Fruit fly (Drosophila melanogaster) whole organism, embryonic: Measurements from ENCODE around the gene CG10602.

Experiments used
- Abd-B ChIP-seq: fragments of 200-800 bp; sonication (Bioruptor generic); optimal IDR thresholded peaks from 2 replicates; lab custom pipeline; 2018; ENCODE audit warnings: missing biosample characterization, mild to moderate bottlenecking, missing genetic modification characterization, moderate library complexity
- Antp ChIP-seq: fragments of 200-800 bp; sonication (Bioruptor generic); optimal IDR thresholded peaks from 3 replicates; lab custom pipeline; 2016; ENCODE audit warnings: missing biosample characterization, missing genetic modification characterization
- B-H2 ChIP-seq: fragments of 200-800 bp; sonication (Bioruptor generic); optimal IDR thresholded peaks from 2 replicates; lab custom pipeline; 2018; ENCODE audit warnings: missing biosample characterization, mild to moderate bottlenecking, missing genetic modification characterization
- BtbVII ChIP-seq: fragments of 200-800 bp; sonication (Bioruptor generic); optimal IDR thresholded peaks from 3 replicates; lab custom pipeline; 2017; ENCODE audit warnings: missing biosample characterization, mild to moderate bottlenecking, missing genetic modification characterization
- Bteb2 ChIP-seq: fragments of 200-800 bp; sonication (Bioruptor generic); optimal IDR thresholded peaks from 2 replicates; lab custom pipeline; 2016; ENCODE audit warnings: missing biosample characterization, missing genetic modification characterization
- CG10959 ChIP-seq: fragments of 200-800 bp; sonication (Bioruptor generic); IDR thresholded peaks from 2 replicates; pipeline ENCODE4 v1.3.6; 2022; ENCODE audit warnings: missing biosample characterization, missing genetic modification characterization
- CG11085 ChIP-seq: fragments of 200-800 bp; sonication (Bioruptor generic); IDR thresholded peaks from 2 replicates; pipeline ENCODE4 v1.3.6; 2022; ENCODE audit warnings: missing biosample characterization, missing genetic modification characterization
- CG11247 ChIP-seq: fragments of 200-800 bp; sonication (Bioruptor generic); IDR thresholded peaks from 2 replicates; pipeline ENCODE4 v1.3.6; 2022; ENCODE audit warnings: missing biosample characterization, missing genetic modification characterization
- CG11695 ChIP-seq: fragments of 200-800 bp; sonication (Bioruptor generic); IDR thresholded peaks from 3 replicates; pipeline ENCODE4 v1.3.6; 2022; ENCODE audit warnings: missing biosample characterization, missing genetic modification characterization
- CG11723 ChIP-seq: fragments of 200-800 bp; sonication (Bioruptor generic); optimal IDR thresholded peaks from 2 replicates; lab custom pipeline; 2017; ENCODE audit warnings: missing biosample characterization, mild to moderate bottlenecking, missing genetic modification characterization
- CG12299 ChIP-seq: fragments of 200-800 bp; sonication (Bioruptor generic); optimal IDR thresholded peaks from 2 replicates; lab custom pipeline; 2018; ENCODE audit warnings: missing biosample characterization, mild to moderate bottlenecking, missing genetic modification characterization
- CG12744 ChIP-seq: fragments of 200-800 bp; sonication (Bioruptor generic); optimal IDR thresholded peaks from 2 replicates; lab custom pipeline; 2016; ENCODE audit warnings: missing biosample characterization, missing genetic modification characterization
- CG12769 ChIP-seq: fragments of 200-800 bp; sonication (Bioruptor generic); optimal IDR thresholded peaks from 2 replicates; lab custom pipeline; 2019; ENCODE audit warnings: missing biosample characterization, mild to moderate bottlenecking, missing genetic modification characterization, moderate library complexity
- CG17328 ChIP-seq: fragments of 200-800 bp; sonication (Bioruptor generic); IDR thresholded peaks from 2 replicates; pipeline ENCODE4 v1.3.6; 2022; ENCODE audit warnings: missing biosample characterization, missing genetic modification characterization
- CG18619 ChIP-seq: fragments of 200-800 bp; sonication (Bioruptor generic); optimal IDR thresholded peaks from 3 replicates; lab custom pipeline; 2017; ENCODE audit warnings: missing biosample characterization, mild to moderate bottlenecking, missing genetic modification characterization
- CG2199 ChIP-seq: fragments of 200-800 bp; sonication (Bioruptor generic); IDR thresholded peaks from 3 replicates; pipeline ENCODE4 v1.3.6; 2022; ENCODE audit warnings: missing biosample characterization, missing genetic modification characterization
- CG2202 ChIP-seq: fragments of 200-800 bp; sonication (Bioruptor generic); optimal IDR thresholded peaks from 2 replicates; lab custom pipeline; 2018; ENCODE audit warnings: missing biosample characterization, mild to moderate bottlenecking, missing genetic modification characterization
- CG30403 ChIP-seq: fragments of 200-800 bp; sonication (Bioruptor generic); optimal IDR thresholded peaks from 3 replicates; lab custom pipeline; 2016; ENCODE audit warnings: missing biosample characterization, missing genetic modification characterization
- CG32532 ChIP-seq: fragments of 200-800 bp; sonication (Bioruptor generic); IDR thresholded peaks from 2 replicates; pipeline ENCODE4 v1.3.6; 2022; ENCODE audit warnings: missing biosample characterization, missing genetic modification characterization
- CG33213 ChIP-seq: fragments of 200-800 bp; sonication (Bioruptor generic); optimal IDR thresholded peaks from 3 replicates; lab custom pipeline; 2016; ENCODE audit warnings: missing biosample characterization, missing genetic modification characterization
- CG42726 ChIP-seq: fragments of 200-800 bp; sonication (Bioruptor generic); IDR thresholded peaks from 2 replicates; pipeline ENCODE4 v1.3.6; 2022; ENCODE audit warnings: missing biosample characterization, missing genetic modification characterization; ENCODE audit not compliant: partially characterized antibody
- CG6175 ChIP-seq: fragments of 200-800 bp; sonication (Bioruptor generic); IDR thresholded peaks from 3 replicates; pipeline ENCODE4 v1.3.6; 2022; ENCODE audit warnings: missing biosample characterization, missing genetic modification characterization
- CG7556 ChIP-seq: fragments of 200-800 bp; sonication (Bioruptor generic); optimal IDR thresholded peaks from 2 replicates; lab custom pipeline; 2017; ENCODE audit warnings: missing biosample characterization, mild to moderate bottlenecking, missing genetic modification characterization
- CG7839 ChIP-seq: fragments of 200-800 bp; sonication (Bioruptor generic); optimal IDR thresholded peaks from 3 replicates; lab custom pipeline; 2018; ENCODE audit warnings: missing biosample characterization, mild to moderate bottlenecking, missing genetic modification characterization, moderate library complexity
- CG8089 ChIP-seq: fragments of 200-800 bp; sonication (Bioruptor generic); optimal IDR thresholded peaks from 3 replicates; lab custom pipeline; 2016; ENCODE audit warnings: missing biosample characterization, missing genetic modification characterization
- CG8290 ChIP-seq, 3 experiments: fragments of 200-800 bp; sonication (Bioruptor generic); optimal IDR thresholded peaks; 2 replicates each; lab custom pipeline; 2016 to 2019; ENCODE audit warnings: missing biosample characterization in 3 of 3, missing genetic modification characterization in 3 of 3, mild to moderate bottlenecking in 2 of 3, moderate library complexity in 1 of 3
- CG8478 ChIP-seq: fragments of >200 bp; optimal IDR thresholded peaks from 2 replicates; lab custom pipeline; 2018
- CHES-1-like ChIP-seq: fragments of 200-800 bp; sonication (Bioruptor generic); optimal IDR thresholded peaks from 2 replicates; lab custom pipeline; 2016; ENCODE audit warnings: missing biosample characterization, missing genetic modification characterization
- CkIIα-i1 ChIP-seq: fragments of 200-800 bp; sonication (Bioruptor generic); IDR thresholded peaks from 2 replicates; pipeline ENCODE4 v1.3.6; 2022; ENCODE audit warnings: missing biosample characterization, missing genetic modification characterization
- D ChIP-seq, 2 experiments: fragments of 200-800 bp in 1 of 2; fragments of >200 bp in 1 of 2; sonication (Bioruptor generic) in 1 of 2; optimal IDR thresholded peaks; 2 replicates in 1 of 2; 3 replicates in 1 of 2; lab custom pipeline; 2017; ENCODE audit warnings: mild to moderate bottlenecking in 1 of 2, missing biosample characterization in 1 of 2, missing genetic modification characterization in 1 of 2, missing genetic modification reagents in 1 of 2
- Doc3 ChIP-seq: fragments of 200-800 bp; sonication (Bioruptor generic); IDR thresholded peaks from 3 replicates; pipeline ENCODE4 v1.3.6; 2022; ENCODE audit warnings: missing biosample characterization, missing genetic modification characterization; ENCODE audit not compliant: partially characterized antibody
- Max ChIP-seq: fragments of 200-800 bp; sonication (Bioruptor generic); optimal IDR thresholded peaks from 2 replicates; lab custom pipeline; 2016; ENCODE audit warnings: missing biosample characterization, mild to moderate bottlenecking, missing genetic modification characterization
- NK7.1 ChIP-seq: fragments of 200-800 bp; sonication (Bioruptor generic); optimal IDR thresholded peaks from 3 replicates; lab custom pipeline; 2016; ENCODE audit warnings: missing biosample characterization, missing genetic modification characterization
- Nf-YB ChIP-seq: fragments of 200-800 bp; sonication (Bioruptor generic); optimal IDR thresholded peaks from 3 replicates; lab custom pipeline; 2019; ENCODE audit warnings: missing biosample characterization, mild to moderate bottlenecking, missing genetic modification characterization, moderate library complexity
- Sry-β ChIP-seq: fragments of 200-800 bp; sonication (Bioruptor generic); optimal IDR thresholded peaks from 2 replicates; lab custom pipeline; 2018; ENCODE audit warnings: missing biosample characterization, mild to moderate bottlenecking, missing genetic modification characterization, moderate library complexity
- Xrp1 ChIP-seq: fragments of 200-800 bp; sonication (Bioruptor generic); IDR thresholded peaks from 2 replicates; pipeline ENCODE4 v1.3.6; 2022; ENCODE audit warnings: missing biosample characterization, missing genetic modification characterization
- ab ChIP-seq: fragments of 200-800 bp; sonication (Bioruptor generic); optimal IDR thresholded peaks from 2 replicates; lab custom pipeline; 2016; ENCODE audit warnings: missing biosample characterization, missing genetic modification characterization
- chm ChIP-seq: fragments of 200-800 bp; sonication (Bioruptor generic); IDR thresholded peaks from 2 replicates; pipeline ENCODE4 v1.3.6; 2022; ENCODE audit warnings: missing biosample characterization, missing genetic modification characterization
- crol ChIP-seq: fragments of 200-800 bp; sonication (Bioruptor generic); IDR thresholded peaks from 2 replicates; pipeline ENCODE4 v1.3.6; 2022; ENCODE audit warnings: missing biosample characterization, missing genetic modification characterization
- gsb-n ChIP-seq: fragments of 200-800 bp; sonication (Bioruptor generic); optimal IDR thresholded peaks from 3 replicates; lab custom pipeline; 2018; ENCODE audit warnings: missing biosample characterization, mild to moderate bottlenecking, missing genetic modification characterization
- kay ChIP-seq: fragments of 200-800 bp; sonication (Bioruptor generic); optimal IDR thresholded peaks from 2 replicates; lab custom pipeline; 2016; ENCODE audit warnings: missing biosample characterization, missing genetic modification characterization
- kni ChIP-seq: fragments of 200-800 bp; sonication (Bioruptor generic); optimal IDR thresholded peaks from 3 replicates; lab custom pipeline; 2017; ENCODE audit warnings: mild to moderate bottlenecking, missing biosample characterization, missing genetic modification reagents, missing genetic modification characterization
- schlank ChIP-seq: fragments of 200-800 bp; sonication (Bioruptor generic); optimal IDR thresholded peaks from 2 replicates; lab custom pipeline; 2018; ENCODE audit warnings: missing biosample characterization, mild to moderate bottlenecking, missing genetic modification characterization
- sim ChIP-seq: fragments of 200-800 bp; sonication (Bioruptor generic); IDR thresholded peaks from 2 replicates; pipeline ENCODE4 v1.3.6; 2022; ENCODE audit warnings: missing biosample characterization, missing genetic modification characterization
- sisA ChIP-seq: fragments of 200-800 bp; sonication (Bioruptor generic); IDR thresholded peaks from 2 replicates; pipeline ENCODE4 v1.3.6; 2022; ENCODE audit warnings: missing biosample characterization, missing genetic modification characterization
- tap ChIP-seq: fragments of 200-800 bp; optimal IDR thresholded peaks from 3 replicates; lab custom pipeline; 2019; ENCODE audit warnings: missing biosample characterization, mild to moderate bottlenecking, missing genetic modification characterization, moderate library complexity
- tx ChIP-seq: fragments of 200-800 bp; sonication (Bioruptor generic); optimal IDR thresholded peaks from 2 replicates; lab custom pipeline; 2016; ENCODE audit warnings: missing biosample characterization, missing genetic modification characterization
- vnd ChIP-seq: fragments of 200-800 bp; sonication (Bioruptor generic); IDR thresholded peaks from 3 replicates; pipeline ENCODE4 v1.3.6; 2022; ENCODE audit warnings: missing biosample characterization, missing genetic modification characterization; ENCODE audit not compliant: partially characterized antibody

Gene CG10602

DNA sequence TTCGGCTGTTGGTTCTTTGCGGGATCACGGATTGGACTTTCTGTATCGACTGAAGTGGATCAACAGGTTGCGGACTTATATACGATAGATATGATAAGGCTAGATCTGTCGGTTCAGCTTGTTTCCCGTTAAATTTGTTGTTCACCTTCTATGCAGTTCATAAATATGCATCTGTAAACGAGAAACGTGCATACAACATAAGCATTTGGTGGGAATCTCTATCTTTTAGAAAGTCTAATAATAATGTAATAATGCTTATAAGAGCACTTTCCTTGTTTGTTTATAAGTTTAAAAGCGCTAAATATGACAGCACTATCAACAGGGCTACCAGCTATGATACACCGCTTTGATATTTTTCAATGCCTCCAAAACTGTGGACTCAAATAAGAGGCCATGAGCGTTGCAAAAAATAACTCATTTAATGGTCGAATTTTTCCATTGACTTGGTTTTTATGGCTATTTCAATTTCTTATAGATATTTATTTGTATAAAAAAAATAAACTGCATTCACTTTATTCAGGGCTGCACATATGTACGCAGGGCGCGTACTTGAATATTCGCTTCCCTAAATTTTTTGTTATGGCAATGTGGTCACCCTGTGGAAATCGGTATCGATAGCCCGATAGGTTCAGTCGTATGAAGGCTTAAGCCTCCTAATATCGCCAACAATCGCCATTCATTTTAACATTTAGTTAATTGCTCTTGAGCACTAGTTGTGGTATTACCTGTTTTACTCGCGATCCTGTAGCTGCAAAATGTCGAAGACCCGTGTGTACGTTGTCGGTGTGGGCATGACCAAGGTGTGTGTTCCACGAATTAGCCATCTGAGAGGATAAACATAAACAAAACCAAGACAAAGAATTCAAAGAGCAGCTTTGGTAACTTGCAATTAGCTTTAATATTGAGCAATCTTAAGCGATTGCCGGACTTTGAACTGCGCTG is 28.2 kb downstream of the CG10602 start, which contains the start of the genes CG17597 and ScpX (continued):
- TF ChIP-seq CG10959 (no peak; the same call in 1 of the 2 replicates), CG8290 (GFP tag; optimal IDR thresholded peaks at IDR 0.05; lab: Kevin White, UChicago) (peak; percentile 53), CG8290 (tag; optimal IDR thresholded peaks at IDR 0.05; lab: Kevin White, UChicago) (peak; percentile 1 to 58), tap (no peak), CG18619 (GFP tag; lab: Kevin White, UChicago) (peak; percentile 44), Abd-B (GFP tag; lab: Kevin White, UChicago) (peak; percentile 69), CG8478 (no peak), Bteb2 (peak; percentile 55), kay (GFP tag; lab: Kevin White, UChicago) (peak; percentile 53), vnd (peak; percentile 82), CG11695 (0 out of 3 replicates have a peak, but pooled peaks have one; percentile 20), CG12769 (tag; lab: Kevin White, UChicago) (peak; percentile 57), sim (GFP tag; lab: Robert Waterston, UW) (no peak), CG17328 (GFP tag; lab: Robert Waterston, UW) (no peak; the same call in 1 of the 2 replicates), NK7.1 (GFP tag; lab: Kevin White, UChicago) (no peak), CG11723 (GFP tag; lab: Kevin White, UChicago) (no peak), Sry-β (peak; percentile 100), CG11247 (GFP tag; lab: Robert Waterston, UW) (0 out of 2 replicates have a peak, but pooled peaks have one; percentile 24), ab (GFP tag; lab: Kevin White, UChicago) (peak; percentile 24), CG2199 (no peak), crol (no peak), sisA (peak; percentile 59), CG7839 (tag; lab: Kevin White, UChicago) (peak; percentile 71), CG11085 (GFP tag; lab: Robert Waterston, UW) (peak; percentile 49; the same call in 1 of the 2 replicates), CG30403 (GFP tag; lab: Kevin White, UChicago) (peak; percentile 77), Nf-YB (GFP tag; lab: Kevin White, UChicago) (peak; percentile 27), CG32532 (GFP tag; lab: Robert Waterston, UW) (peak; percentile 47; the same call in 1 of the 2 replicates), chm (GFP tag; lab: Robert Waterston, UW) (no peak), CG6175 (GFP tag; lab: Robert Waterston, UW) (no peak), CG42726 (GFP tag; lab: Robert Waterston, UW) (peak; percentile 73), Max (peak; percentile 68), tx (GFP tag; lab: Kevin White, UChicago) (peak; percentile 32), CkIIα-i1 (GFP tag; lab: Robert Waterston, UW) (no peak), CG2202 (tag; lab: Kevin White, UChicago) (peak; percentile 31), kni (peak; percentile 61), CG7556 (GFP tag; lab: Kevin White, UChicago) (peak; percentile 31), BtbVII (peak; percentile 38), CHES-1-like (peak; percentile 57), B-H2 (GFP tag; lab: Kevin White, UChicago) (peak; percentile 63), CG8089 (GFP tag; lab: Kevin White, UChicago) (no peak), Doc3 (GFP tag; lab: Robert Waterston, UW) (peak; percentile 78), schlank (tag; lab: Kevin White, UChicago) (no peak), gsb-n (tag; lab: Kevin White, UChicago) (peak; percentile 24), CG12299 (peak; percentile 16), CG33213 (GFP tag; lab: Kevin White, UChicago) (peak; percentile 31), Xrp1 (peak; percentile 51), D (optimal IDR thresholded peaks at IDR 0.05; lab: Kevin White, UChicago) (no peak), D (GFP tag; optimal IDR thresholded peaks at IDR 0.05; lab: Kevin White, UChicago) (peak; percentile 7), CG12744 (GFP tag; lab: Kevin White, UChicago) (no peak), Antp (peak; percentile 53)
